Fruit fly (Drosophila melanogaster): Measurements from ENCODE around the gene SppL.

SppL gene

dm6 chr3R:25906722-25907121, 24.9 kb downstream of the SppL start, which contains the start of gene kumpel:
TSS of gene kumpel (plus strand) at chr3R:25907022.
- TF ChIP-seq net (GFP tag; optimal IDR thresholded peaks at IDR 0.05) (no peak), Eip75B (GFP tag; optimal IDR thresholded peaks at IDR 0.05) (no peak), CG11762 (GFP tag; optimal IDR thresholded peaks at IDR 0.05; ENCODE audit: insufficient read depth) (no peak), CG6792 (GFP tag; optimal IDR thresholded peaks at IDR 0.05) (no peak), CG6808 (GFP tag; optimal IDR thresholded peaks at IDR 0.05) (no peak), CG11902 (GFP tag; optimal IDR thresholded peaks at IDR 0.05) (no peak), vri (GFP tag; optimal IDR thresholded peaks at IDR 0.05) (no peak), CG32006 (GFP tag; optimal IDR thresholded peaks at IDR 0.05) (no peak), eg (GFP tag; IDR thresholded peaks at IDR 0.05) (no peak), Lpt (GFP tag; optimal IDR thresholded peaks at IDR 0.05) (no peak), CG10669 (GFP tag; optimal IDR thresholded peaks at IDR 0.05) (no peak), fd59A (GFP tag; optimal IDR thresholded peaks at IDR 0.05) (no peak), CG16779 (tag; optimal IDR thresholded peaks at IDR 0.05) (no peak), Ets96B (tag; optimal IDR thresholded peaks at IDR 0.05) (no peak), Sox102F (GFP tag; optimal IDR thresholded peaks at IDR 0.05) (no peak)

DNA sequence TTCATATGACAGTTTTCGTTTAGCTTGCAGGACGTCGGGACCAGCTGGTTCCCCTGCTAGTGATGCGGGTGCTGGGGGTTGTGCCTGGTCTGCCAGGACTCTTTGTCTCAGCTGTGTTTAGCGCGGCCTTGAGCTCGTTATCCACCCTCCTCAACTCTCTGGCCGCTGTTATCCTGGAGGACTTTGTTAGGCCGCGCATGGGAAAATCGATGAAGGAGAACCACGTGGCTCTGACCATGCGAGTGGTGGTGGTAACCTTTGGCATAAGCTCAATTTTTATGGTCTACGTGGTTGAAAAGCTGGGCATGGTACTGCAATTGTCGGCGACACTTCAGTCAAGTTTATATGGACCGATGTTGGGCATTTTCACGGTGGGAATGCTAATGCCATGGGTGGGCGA, 38.1 kb downstream of the SppL start:
- no peak for TF ChIP-seq CG1621 (tag; optimal IDR thresholded peaks at IDR 0.05)
- TF ChIP-seq CG3919 (GFP tag; optimal IDR thresholded peaks at IDR 0.05), result no peak
- no peak for TF ChIP-seq CG11762 (GFP tag; optimal IDR thresholded peaks at IDR 0.05; ENCODE audit: insufficient read depth)
- no peak for TF ChIP-seq pdm3 (GFP tag; optimal IDR thresholded peaks at IDR 0.05)
- no peak for TF ChIP-seq Sox102F (GFP tag; optimal IDR thresholded peaks at IDR 0.05)
- no peak for TF ChIP-seq svp (GFP tag)
- no peak for TF ChIP-seq lz (GFP tag; optimal IDR thresholded peaks at IDR 0.05)
- no peak for TF ChIP-seq net (GFP tag; optimal IDR thresholded peaks at IDR 0.05)
- TF ChIP-seq CG31627 (GFP tag; optimal IDR thresholded peaks at IDR 0.05), result no peak
- TF ChIP-seq vri (GFP tag; optimal IDR thresholded peaks at IDR 0.05), result no peak
- no peak for TF ChIP-seq acj6 (GFP tag; optimal IDR thresholded peaks at IDR 0.05)
- no peak for TF ChIP-seq Gug (GFP tag; IDR thresholded peaks at IDR 0.05)
- TF ChIP-seq Blimp-1 (GFP tag; optimal IDR thresholded peaks at IDR 0.05), result no peak
- TF ChIP-seq CG8632 (GFP tag; optimal IDR thresholded peaks at IDR 0.05), result no peak
- no peak for TF ChIP-seq salr (GFP tag; optimal IDR thresholded peaks at IDR 0.05)
- TF ChIP-seq CG16779 (tag; optimal IDR thresholded peaks at IDR 0.05), result no peak
- TF ChIP-seq Met (GFP tag; optimal IDR thresholded peaks at IDR 0.05), result no peak
- TF ChIP-seq CG8119 (GFP tag; IDR thresholded peaks at IDR 0.05), result no peak

DNA sequence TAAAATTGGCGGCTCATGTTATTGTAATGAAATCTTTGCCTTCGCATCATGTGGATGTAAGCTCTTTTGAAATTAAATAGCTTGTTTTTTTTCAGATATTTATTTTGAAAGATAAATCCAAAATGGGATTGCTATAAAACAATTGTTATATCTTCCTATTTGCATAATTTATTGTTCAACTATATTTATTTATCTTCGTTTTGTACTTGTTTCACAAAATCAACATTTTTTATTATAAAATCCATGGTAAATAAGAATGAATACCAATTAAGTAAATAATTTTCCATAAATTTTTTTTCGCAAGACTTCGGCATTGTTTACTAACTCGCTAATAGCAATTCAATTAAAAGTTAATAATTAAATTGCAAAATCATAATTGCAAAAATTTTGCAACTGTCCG, 40.8 kb downstream of the SppL start, which contains the start of gene CG14546:
CG14546 (minus strand) TSS at position 101 of the 400 bp plus-strand sequence.
- no peak for TF ChIP-seq svp (GFP tag)
- no peak for TF ChIP-seq spab (GFP tag; optimal IDR thresholded peaks at IDR 0.05)
- TF ChIP-seq CG11762 (GFP tag; optimal IDR thresholded peaks at IDR 0.05; ENCODE audit: insufficient read depth), result no peak
- TF ChIP-seq CG32006 (GFP tag; optimal IDR thresholded peaks at IDR 0.05), result no peak
- no peak for TF ChIP-seq Sox14 (GFP tag; optimal IDR thresholded peaks at IDR 0.05)
- TF ChIP-seq Eip78C (GFP tag), result no peak
- no peak for TF ChIP-seq Blimp-1 (GFP tag; optimal IDR thresholded peaks at IDR 0.05)
- no peak for TF ChIP-seq Ets96B (tag; optimal IDR thresholded peaks at IDR 0.05)
- no peak for TF ChIP-seq CG34406 (GFP tag; optimal IDR thresholded peaks at IDR 0.05)
- TF ChIP-seq Lpt (GFP tag; optimal IDR thresholded peaks at IDR 0.05), result no peak
- TF ChIP-seq Ets21C (GFP tag; optimal IDR thresholded peaks at IDR 0.05), result no peak
- no peak for TF ChIP-seq Hr38 (GFP tag; optimal IDR thresholded peaks at IDR 0.05)
- TF ChIP-seq fkh (GFP tag; optimal IDR thresholded peaks at IDR 0.05), result no peak
- no peak for TF ChIP-seq CG9139 (GFP tag; optimal IDR thresholded peaks at IDR 0.05)
